Fruit fly (Drosophila melanogaster): ENCODE data around the gene Mettl14.

dm6 chr2L:8305409-8305808 lies 2.8 kb upstream of the Mettl14 start, which contains the start of gene CG7840:
- TF ChIP-seq onecut (GFP tag; IDR thresholded peaks at IDR 0.05) (no peak), CG34224 (GFP tag; IDR thresholded peaks at IDR 0.05; ENCODE audit: partially characterized antibody) (peak; percentile 91)
